Fruit fly (Drosophila melanogaster) whole organism, embryonic: ENCODE data around the gene brv3.

ENCODE experiments used
- B-H2 ChIP-seq: fragments of 200-800 bp; sonication (Bioruptor generic); optimal IDR thresholded peaks from 2 replicates; lab custom pipeline; 2018; ENCODE audit warnings: missing biosample characterization, mild to moderate bottlenecking, missing genetic modification characterization
- CG10431 ChIP-seq: fragments of 200-800 bp; sonication (Bioruptor generic); optimal IDR thresholded peaks from 3 replicates; lab custom pipeline; 2018; ENCODE audit warnings: missing biosample characterization, mild to moderate bottlenecking, missing genetic modification characterization
- CG10979 ChIP-seq: fragments of 200-800 bp; sonication (Bioruptor generic); optimal IDR thresholded peaks from 2 replicates; lab custom pipeline; 2018; ENCODE audit warnings: missing biosample characterization, mild to moderate bottlenecking, missing genetic modification characterization, moderate library complexity
- CG11085 ChIP-seq: fragments of 200-800 bp; sonication (Bioruptor generic); IDR thresholded peaks from 2 replicates; pipeline ENCODE4 v1.3.6; 2022; ENCODE audit warnings: missing biosample characterization, missing genetic modification characterization
- CG11456 ChIP-seq: fragments of 200-800 bp; sonication (Bioruptor generic); IDR thresholded peaks from 3 replicates; pipeline ENCODE4 v1.3.6; 2022; ENCODE audit warnings: missing biosample characterization, missing genetic modification characterization
- CG11560 ChIP-seq: fragments of 200-800 bp; sonication (Bioruptor generic); IDR thresholded peaks from 3 replicates; pipeline ENCODE4 v1.3.6; 2022; ENCODE audit warnings: missing biosample characterization, missing genetic modification characterization
- CG14710 ChIP-seq: fragments of 200-800 bp; sonication (Bioruptor generic); optimal IDR thresholded peaks from 3 replicates; lab custom pipeline; 2019; ENCODE audit warnings: missing biosample characterization, mild to moderate bottlenecking, missing genetic modification characterization, moderate library complexity
- CG15601 ChIP-seq: fragments of 200-800 bp; sonication (Bioruptor generic); optimal IDR thresholded peaks from 3 replicates; lab custom pipeline; 2019; ENCODE audit warnings: missing biosample characterization, mild to moderate bottlenecking, missing genetic modification characterization, moderate library complexity
- CG16815 ChIP-seq: fragments of 200-800 bp; sonication (Bioruptor generic); optimal IDR thresholded peaks from 3 replicates; lab custom pipeline; 2017; ENCODE audit warnings: missing biosample characterization, mild to moderate bottlenecking, missing genetic modification characterization
- CG17385 ChIP-seq: fragments of 200-800 bp; sonication (Bioruptor generic); optimal IDR thresholded peaks from 3 replicates; lab custom pipeline; 2018; ENCODE audit warnings: missing biosample characterization, mild to moderate bottlenecking, missing genetic modification characterization
- CG2129 ChIP-seq: fragments of 200-800 bp; sonication (Bioruptor generic); IDR thresholded peaks from 2 replicates; pipeline ENCODE4 v1.3.6; 2022; ENCODE audit warnings: missing biosample characterization, missing genetic modification characterization; ENCODE audit not compliant: partially characterized antibody
- CG33557 ChIP-seq: fragments of 200-800 bp; sonication (Bioruptor generic); optimal IDR thresholded peaks from 2 replicates; lab custom pipeline; 2019; ENCODE audit warnings: missing biosample characterization, mild to moderate bottlenecking, missing genetic modification characterization, moderate library complexity
- CG34422 ChIP-seq: fragments of 200-800 bp; sonication (Bioruptor generic); IDR thresholded peaks from 3 replicates; pipeline ENCODE4 v1.3.6; 2022; ENCODE audit warnings: missing biosample characterization, missing genetic modification characterization
- CG3838 ChIP-seq: fragments of 200-800 bp; sonication (Bioruptor generic); optimal IDR thresholded peaks from 3 replicates; lab custom pipeline; 2016; ENCODE audit warnings: missing biosample characterization, missing genetic modification characterization
- CG4617 ChIP-seq: fragments of 200-800 bp; sonication (Bioruptor generic); optimal IDR thresholded peaks from 3 replicates; lab custom pipeline; 2016; ENCODE audit warnings: missing biosample characterization, missing genetic modification characterization, borderline replicate concordance
- CG6813 ChIP-seq: fragments of 200-800 bp; sonication (Bioruptor generic); optimal IDR thresholded peaks from 2 replicates; lab custom pipeline; 2017; ENCODE audit warnings: missing biosample characterization, missing genetic modification characterization, mild to moderate bottlenecking, moderate library complexity, missing genetic modification reagents
- CG8290 ChIP-seq, 3 experiments: fragments of 200-800 bp; sonication (Bioruptor generic); optimal IDR thresholded peaks; 2 replicates each; lab custom pipeline; 2016 to 2019; ENCODE audit warnings: missing biosample characterization in 3 of 3, missing genetic modification characterization in 3 of 3, mild to moderate bottlenecking in 2 of 3, moderate library complexity in 1 of 3
- CG8478 ChIP-seq: fragments of >200 bp; optimal IDR thresholded peaks from 2 replicates; lab custom pipeline; 2018
- CG9437 ChIP-seq: fragments of 200-800 bp; sonication (Bioruptor generic); optimal IDR thresholded peaks from 2 replicates; lab custom pipeline; 2018; ENCODE audit warnings: missing biosample characterization, mild to moderate bottlenecking, missing genetic modification characterization
- Dad ChIP-seq: fragments of 200-800 bp; sonication (Bioruptor generic); optimal IDR thresholded peaks from 3 replicates; lab custom pipeline; 2016; ENCODE audit warnings: missing biosample characterization, missing genetic modification characterization
- Dip2 ChIP-seq: fragments of 200-800 bp; sonication (Bioruptor generic); IDR thresholded peaks from 2 replicates; pipeline ENCODE4 v1.3.6; 2022; ENCODE audit warnings: missing biosample characterization, missing genetic modification characterization
- Eip74EF ChIP-seq, 2 experiments: fragments of 200-800 bp in 1 of 2; fragments of >200 bp in 1 of 2; sonication (Bioruptor generic) in 1 of 2; optimal IDR thresholded peaks; 2 replicates each; lab custom pipeline; 2017 to 2019; ENCODE audit warnings: missing biosample characterization in 2 of 2, missing genetic modification characterization in 2 of 2, mild to moderate bottlenecking in 1 of 2, moderate library complexity in 1 of 2
- HHEX ChIP-seq: fragments of 200-800 bp; sonication (Bioruptor generic); optimal IDR thresholded peaks from 3 replicates; lab custom pipeline; 2017; ENCODE audit warnings: missing biosample characterization, mild to moderate bottlenecking, missing genetic modification characterization, missing genetic modification reagents
- HLH54F ChIP-seq: fragments of 200-800 bp; sonication (Bioruptor generic); optimal IDR thresholded peaks from 3 replicates; lab custom pipeline; 2016; ENCODE audit warnings: missing biosample characterization, missing genetic modification characterization
- Jarid2 ChIP-seq: fragments of 200-800 bp; sonication (Bioruptor generic); optimal IDR thresholded peaks from 3 replicates; lab custom pipeline; 2017; ENCODE audit warnings: mild to moderate bottlenecking, missing biosample characterization, missing genetic modification reagents, missing genetic modification characterization
- Lhr ChIP-seq: fragments of 200-800 bp; sonication (Bioruptor generic); optimal IDR thresholded peaks from 3 replicates; lab custom pipeline; 2017; ENCODE audit warnings: mild to moderate bottlenecking, missing biosample characterization, missing genetic modification reagents, missing genetic modification characterization
- MESR4 ChIP-seq: fragments of 200-800 bp; sonication (Bioruptor generic); optimal IDR thresholded peaks from 2 replicates; lab custom pipeline; 2018; ENCODE audit warnings: missing biosample characterization, mild to moderate bottlenecking, missing genetic modification characterization, moderate library complexity
- Mrtf ChIP-seq: fragments of 200-800 bp; sonication (Bioruptor generic); IDR thresholded peaks from 3 replicates; pipeline ENCODE4 v1.3.6; 2022; ENCODE audit warnings: missing biosample characterization, missing genetic modification characterization
- Stat92E ChIP-seq, 3 experiments: fragments of >200 bp in 2 of 3; fragments of 200-800 bp in 1 of 3; sonication (Bioruptor generic) in 1 of 3; optimal IDR thresholded peaks; 2 replicates each; lab custom pipeline; 2017 to 2019; ENCODE audit warnings: missing biosample characterization in 3 of 3, missing genetic modification characterization in 3 of 3, mild to moderate bottlenecking in 1 of 3, moderate library complexity in 1 of 3
- Xbp1 ChIP-seq: fragments of 200-800 bp; sonication (Bioruptor generic); optimal IDR thresholded peaks from 3 replicates; lab custom pipeline; 2016; ENCODE audit warnings: missing biosample characterization, mild to moderate bottlenecking, missing genetic modification characterization
- Xrp1 ChIP-seq: fragments of 200-800 bp; sonication (Bioruptor generic); IDR thresholded peaks from 2 replicates; pipeline ENCODE4 v1.3.6; 2022; ENCODE audit warnings: missing biosample characterization, missing genetic modification characterization
- cato ChIP-seq: fragments of 200-800 bp; sonication (Bioruptor generic); optimal IDR thresholded peaks from 2 replicates; lab custom pipeline; 2016; ENCODE audit warnings: missing biosample characterization, missing genetic modification characterization, borderline replicate concordance
- dati ChIP-seq: fragments of 200-800 bp; sonication (Bioruptor generic); IDR thresholded peaks from 2 replicates; pipeline ENCODE4 v1.3.6; 2022; ENCODE audit warnings: missing biosample characterization, missing genetic modification characterization
- ewg ChIP-seq: fragments of 200-800 bp; sonication (Bioruptor generic); optimal IDR thresholded peaks from 3 replicates; lab custom pipeline; 2017; ENCODE audit warnings: mild to moderate bottlenecking, missing biosample characterization, missing genetic modification reagents, missing genetic modification characterization
- gce ChIP-seq: fragments of 200-800 bp; sonication (Bioruptor generic); IDR thresholded peaks from 3 replicates; pipeline ENCODE4 v1.3.6; 2022; ENCODE audit warnings: missing biosample characterization, missing genetic modification characterization
- gro ChIP-seq: fragments of 200-800 bp; sonication (Bioruptor generic); optimal IDR thresholded peaks from 2 replicates; lab custom pipeline; 2016; ENCODE audit warnings: missing biosample characterization, missing genetic modification characterization
- gsb ChIP-seq: fragments of 200-800 bp; sonication (Bioruptor generic); IDR thresholded peaks from 2 replicates; pipeline ENCODE4 v1.3.6; 2022; ENCODE audit warnings: missing biosample characterization, missing genetic modification characterization
- ham ChIP-seq: fragments of 200-800 bp; sonication (Bioruptor generic); IDR thresholded peaks from 2 replicates; pipeline ENCODE4 v1.3.6; 2022; ENCODE audit warnings: missing biosample characterization, missing genetic modification characterization
- her ChIP-seq: fragments of 200-800 bp; sonication (Bioruptor generic); optimal IDR thresholded peaks from 2 replicates; lab custom pipeline; 2016; ENCODE audit warnings: missing biosample characterization, missing genetic modification characterization
- jing ChIP-seq: fragments of 200-800 bp; sonication (Bioruptor generic); optimal IDR thresholded peaks from 2 replicates; lab custom pipeline; 2018; ENCODE audit warnings: missing biosample characterization, mild to moderate bottlenecking, missing genetic modification characterization
- klu ChIP-seq: fragments of 200-800 bp; sonication (Bioruptor generic); IDR thresholded peaks from 2 replicates; pipeline ENCODE4 v1.3.6; 2022; ENCODE audit warnings: missing biosample characterization, missing genetic modification characterization
- maf-S ChIP-seq: fragments of 200-800 bp; sonication (Bioruptor generic); optimal IDR thresholded peaks from 2 replicates; lab custom pipeline; 2016; ENCODE audit warnings: missing biosample characterization, missing genetic modification characterization
- onecut ChIP-seq: fragments of 200-800 bp; sonication (Bioruptor generic); IDR thresholded peaks from 2 replicates; pipeline ENCODE4 v1.3.6; 2022; ENCODE audit warnings: missing biosample characterization, missing genetic modification characterization
- org-1 ChIP-seq: fragments of 200-800 bp; sonication (Bioruptor generic); optimal IDR thresholded peaks from 2 replicates; lab custom pipeline; 2017; ENCODE audit warnings: missing biosample characterization, missing genetic modification characterization
- peb ChIP-seq: fragments of 200-800 bp; sonication (Bioruptor generic); IDR thresholded peaks from 2 replicates; pipeline ENCODE4 v1.3.6; 2022; ENCODE audit warnings: missing biosample characterization, missing genetic modification characterization
- prd ChIP-seq, 3 experiments: fragments of >200 bp in 2 of 3; fragments of 200-800 bp in 1 of 3; sonication (Bioruptor generic) in 1 of 3; optimal IDR thresholded peaks in 2 of 3; IDR thresholded peaks in 1 of 3; 2 replicates in 2 of 3; 3 replicates in 1 of 3; pipeline versions ENCODE4 v1.3.6 to Lab custom; 2017 to 2022; ENCODE audit warnings: missing biosample characterization in 1 of 3, missing genetic modification characterization in 1 of 3
- psq ChIP-seq: fragments of 200-800 bp; sonication (Bioruptor generic); optimal IDR thresholded peaks from 2 replicates; lab custom pipeline; 2017; ENCODE audit warnings: missing biosample characterization, missing genetic modification characterization
- sens-2 ChIP-seq: fragments of 200-800 bp; sonication (Bioruptor generic); IDR thresholded peaks from 2 replicates; pipeline ENCODE4 v1.3.6; 2022; ENCODE audit warnings: missing biosample characterization, missing genetic modification characterization
- shn ChIP-seq: fragments of 200-800 bp; sonication (Bioruptor generic); optimal IDR thresholded peaks from 3 replicates; lab custom pipeline; 2016; ENCODE audit warnings: missing biosample characterization, missing genetic modification characterization

The brv3 gene

dm6 chrX:2589446-2590038 lies 34.8 kb downstream of the brv3 start (continued):
- peak; percentile 97 for TF ChIP-seq CG11456 (GFP tag; lab: Robert Waterston, UW)
- TF ChIP-seq Dad (GFP tag; lab: Kevin White, UChicago): peak; percentile 93
- TF ChIP-seq B-H2 (GFP tag; lab: Kevin White, UChicago): peak; percentile 49
- TF ChIP-seq MESR4 (GFP tag; lab: Kevin White, UChicago): peak; percentile 32
- peak; percentile 87 for TF ChIP-seq CG17385 (GFP tag; lab: Kevin White, UChicago)
- peak in 1 of 2 experiments; percentile 62 for TF ChIP-seq Eip74EF (GFP tag; optimal IDR thresholded peaks at IDR 0.05; lab: Kevin White, UChicago)
- TF ChIP-seq HHEX (GFP tag; lab: Kevin White, UChicago): peak; percentile 92
- TF ChIP-seq CG14710 (tag; lab: Kevin White, UChicago): peak; percentile 31
- peak; percentile 21 for TF ChIP-seq CG3838
- peak; percentile 83 for TF ChIP-seq gce (GFP tag; lab: Robert Waterston, UW)
- TF ChIP-seq CG9437 (GFP tag; lab: Kevin White, UChicago): peak; percentile 70
- peak; percentile 95 for TF ChIP-seq shn (GFP tag; lab: Kevin White, UChicago)
- peak; percentile 94 for TF ChIP-seq org-1 (GFP tag; lab: Kevin White, UChicago)
- peak; percentile 93 for TF ChIP-seq Xbp1 (GFP tag; lab: Kevin White, UChicago)
- peak; percentile 76 for TF ChIP-seq jing (GFP tag; lab: Kevin White, UChicago)
- peak; percentile 66 for TF ChIP-seq cato (GFP tag; lab: Kevin White, UChicago)
- TF ChIP-seq HLH54F (GFP tag; lab: Kevin White, UChicago): peak; percentile 97
- TF ChIP-seq gsb (GFP tag; lab: Robert Waterston, UW): peak; percentile 92
- peak; percentile 90 for TF ChIP-seq Xrp1 (GFP tag; lab: Robert Waterston, UW)
- no peak for TF ChIP-seq CG33557 (GFP tag; lab: Kevin White, UChicago)
- peak; percentile 91 for TF ChIP-seq maf-S (GFP tag; lab: Kevin White, UChicago)
- TF ChIP-seq ewg (GFP tag; lab: Kevin White, UChicago): peak; percentile 82
- no peak for TF ChIP-seq Dip2 (GFP tag; lab: Robert Waterston, UW)
- peak; percentile 95 for TF ChIP-seq Mrtf (GFP tag; lab: Robert Waterston, UW)
- TF ChIP-seq CG2129 (GFP tag; lab: Robert Waterston, UW): no peak
- TF ChIP-seq gro (GFP tag; lab: Kevin White, UChicago): peak; percentile 96
- peak; percentile 90 for TF ChIP-seq CG6813 (GFP tag; lab: Kevin White, UChicago)
- peak; percentile 92 for TF ChIP-seq CG16815 (GFP tag; lab: Kevin White, UChicago)
- TF ChIP-seq CG11560 (tag; lab: Robert Waterston, UW): peak; percentile 88
- peak; percentile 65 for TF ChIP-seq psq
- peak; percentile 68 for TF ChIP-seq CG10979 (tag; lab: Kevin White, UChicago)
- peak; percentile 95 for TF ChIP-seq CG11085 (GFP tag; lab: Robert Waterston, UW)
- peak; percentile 64 for TF ChIP-seq CG15601 (tag; lab: Kevin White, UChicago)
- peak; percentile 59 for TF ChIP-seq dati (GFP tag; lab: Robert Waterston, UW)
- TF ChIP-seq CG34422 (GFP tag; lab: Robert Waterston, UW): peak; percentile 96
- TF ChIP-seq prd (optimal IDR thresholded peaks at IDR 0.05; lab: Kevin White, UChicago): no peak
- peak; percentile 96 for TF ChIP-seq prd (GFP tag; IDR thresholded peaks at IDR 0.05; lab: Robert Waterston, UW)
- TF ChIP-seq Stat92E (GFP tag; optimal IDR thresholded peaks at IDR 0.05; lab: Kevin White, UChicago): no peak
- TF ChIP-seq CG8478: no peak
- TF ChIP-seq onecut (GFP tag; lab: Robert Waterston, UW): peak; percentile 74
- peak; percentile 93 for TF ChIP-seq her (GFP tag; lab: Kevin White, UChicago)
- peak; percentile 89 for TF ChIP-seq klu (GFP tag; lab: Robert Waterston, UW)
- peak; percentile 82 for TF ChIP-seq peb (GFP tag; lab: Robert Waterston, UW)
- peak; percentile 86 for TF ChIP-seq ham (GFP tag; lab: Robert Waterston, UW)
- TF ChIP-seq sens-2 (GFP tag; lab: Robert Waterston, UW): peak; percentile 69
- peak; percentile 63 for TF ChIP-seq Jarid2 (GFP tag; lab: Kevin White, UChicago)
- TF ChIP-seq Lhr (GFP tag; lab: Kevin White, UChicago): peak; percentile 46
- TF ChIP-seq CG4617 (GFP tag; lab: Kevin White, UChicago): peak; percentile 77
- no peak for TF ChIP-seq CG10431
- TF ChIP-seq CG8290 (GFP tag; optimal IDR thresholded peaks at IDR 0.05; lab: Kevin White, UChicago): peak; percentile 29
- TF ChIP-seq CG8290 (tag; optimal IDR thresholded peaks at IDR 0.05; lab: Kevin White, UChicago): peak in 1 of 2 experiments; percentile 99
